Worm (Caenorhabditis elegans) whole organism, L2 larva: Measurements from ENCODE around the gene K01H12.4.

ENCODE experiments used
- elt-1 ChIP-seq: fragments of 150-350 bp; optimal IDR thresholded peaks from 2 replicates; lab custom pipeline; 2014; ENCODE audit warnings: missing biosample characterization, missing genetic modification characterization
- zag-1 ChIP-seq: fragments of 150-350 bp; optimal IDR thresholded peaks from 2 replicates; lab custom pipeline; 2014; ENCODE audit warnings: missing biosample characterization, missing genetic modification characterization

- TF ChIP-seq zag-1 (tag; lab: Kevin White, UChicago) (no peak), elt-1 (no peak)
These were observed 44.5 kb downstream of the K01H12.4 start, which contains the start of gene nhr-97 for ce11 chrIV:9757425-9757740.
